Worm (Caenorhabditis elegans) whole organism, young adult: ENCODE measurements around the gene cec-5.
A peak's percentile ranks its signal among the peaks of the same experiment; 100 is the strongest.

Source experiments
- D2030.7 ChIP-seq: fragments of 200-800 bp; sonication (Bioruptor generic); IDR thresholded peaks from 2 replicates; pipeline ENCODE4 v1.3.6; 2022; ENCODE audit warnings: missing genetic modification reagents, missing genetic modification characterization, missing compliant biosample characterization
- F10E7.11 ChIP-seq: sonication (generic microtip); optimal IDR thresholded peaks from 2 replicates; lab custom pipeline; 2017; ENCODE audit warnings: mild to moderate bottlenecking, missing genetic modification characterization, moderate library complexity, missing compliant biosample characterization
- F57C9.4 ChIP-seq: sonication (generic microtip); optimal IDR thresholded peaks from 2 replicates; lab custom pipeline; 2017; ENCODE audit warnings: mild to moderate bottlenecking, missing genetic modification characterization, missing compliant biosample characterization
- K11D2.4 ChIP-seq: fragments of 200-800 bp; sonication (Bioruptor generic); IDR thresholded peaks from 2 replicates; pipeline ENCODE4 v1.3.6; 2022; ENCODE audit warnings: missing genetic modification reagents, missing genetic modification characterization, missing compliant biosample characterization
- Y67H2A.10 ChIP-seq: fragments of 200-800 bp; sonication (Bioruptor generic); conservative IDR thresholded peaks from 2 replicates; pipeline ENCODE4 v1.3.6; 2022; ENCODE audit warnings: missing genetic modification reagents, missing genetic modification characterization, missing compliant biosample characterization
- ZK185.1 ChIP-seq: sonication (generic microtip); optimal IDR thresholded peaks from 2 replicates; lab custom pipeline; 2016; ENCODE audit warnings: mild to moderate bottlenecking, missing genetic modification characterization, missing compliant biosample characterization; ENCODE audit not compliant: poor library complexity, severe bottlenecking
- ama-1 ChIP-seq, 3 experiments: fragments of 150-350 bp in 1 of 3; sonication (generic microtip) in 2 of 3; optimal IDR thresholded peaks; 2 replicates each; lab custom pipeline; 2014 to 2018; ENCODE audit warnings: missing biosample characterization in 2 of 3, missing genetic modification characterization in 2 of 3, missing genetic modification reagents in 2 of 3
- aptf-2 ChIP-seq: fragments of 200-800 bp; sonication (Bioruptor generic); conservative IDR thresholded peaks from 2 replicates; pipeline ENCODE4 v1.3.6; 2022; ENCODE audit warnings: missing genetic modification reagents, missing genetic modification characterization, missing compliant biosample characterization
- ccch-3 ChIP-seq: fragments of 200-800 bp; sonication (Bioruptor generic); optimal IDR thresholded peaks from 2 replicates; lab custom pipeline; 2018; ENCODE audit warnings: mild to moderate bottlenecking, missing genetic modification characterization, missing compliant biosample characterization
- cebp-1 ChIP-seq, 2 experiments: fragments of 200-800 bp in 1 of 2; sonication (Bioruptor generic) in 1 of 2; sonication (generic microtip) in 1 of 2; IDR thresholded peaks in 1 of 2; optimal IDR thresholded peaks in 1 of 2; 2 replicates each; pipeline versions ENCODE4 v1.3.6 to Lab custom; 2017 to 2022; ENCODE audit warnings: missing compliant biosample characterization in 2 of 2, missing genetic modification characterization in 2 of 2, mild to moderate bottlenecking in 1 of 2, missing genetic modification reagents in 1 of 2, moderate library complexity in 1 of 2
- ceh-27 ChIP-seq: fragments of 200-800 bp; sonication (Bioruptor generic); optimal IDR thresholded peaks from 2 replicates; lab custom pipeline; 2018; ENCODE audit warnings: mild to moderate bottlenecking, missing genetic modification characterization, moderate library complexity, missing compliant biosample characterization
- dox-1 ChIP-seq: fragments of 200-800 bp; sonication (Bioruptor generic); IDR thresholded peaks from 2 replicates; pipeline ENCODE4 v1.3.6; 2022; ENCODE audit warnings: missing genetic modification reagents, missing genetic modification characterization, missing compliant biosample characterization
- dpl-1 ChIP-seq: fragments of 150-350 bp; optimal IDR thresholded peaks from 2 replicates; lab custom pipeline; 2014; ENCODE audit warnings: missing biosample characterization, missing genetic modification reagents, missing genetic modification characterization
- egl-18 ChIP-seq: fragments of 200-800 bp; sonication (Bioruptor generic); IDR thresholded peaks from 2 replicates; pipeline ENCODE4 v1.3.6; 2022; ENCODE audit warnings: missing genetic modification reagents, missing genetic modification characterization, missing compliant biosample characterization
- ets-4 ChIP-seq: fragments of 200-800 bp; sonication (Bioruptor generic); optimal IDR thresholded peaks from 2 replicates; lab custom pipeline; 2018; ENCODE audit warnings: mild to moderate bottlenecking, missing genetic modification characterization, missing compliant biosample characterization
- gei-17 ChIP-seq: fragments of 200-800 bp; sonication (Bioruptor generic); optimal IDR thresholded peaks from 2 replicates; lab custom pipeline; 2018; ENCODE audit warnings: mild to moderate bottlenecking, missing genetic modification characterization, missing compliant biosample characterization
- hlh-12 ChIP-seq: sonication (generic microtip); optimal IDR thresholded peaks from 2 replicates; lab custom pipeline; 2016; ENCODE audit warnings: missing genetic modification characterization, missing compliant biosample characterization
- hlh-26 ChIP-seq: fragments of 200-800 bp; sonication (Bioruptor generic); conservative IDR thresholded peaks from 2 replicates; pipeline ENCODE4 v1.3.6; 2022; ENCODE audit warnings: missing genetic modification reagents, missing genetic modification characterization, missing compliant biosample characterization
- hmg-20 ChIP-seq: fragments of 200-800 bp; sonication (Bioruptor generic); IDR thresholded peaks from 2 replicates; pipeline ENCODE4 v1.3.6; 2022; ENCODE audit warnings: missing genetic modification reagents, missing genetic modification characterization, missing compliant biosample characterization
- hrde-1 ChIP-seq: sonication (generic microtip); optimal IDR thresholded peaks from 2 replicates; lab custom pipeline; 2016; ENCODE audit warnings: missing genetic modification characterization, mild to moderate bottlenecking, missing compliant biosample characterization, moderate library complexity, missing genotype, missing genetic modification reagents, borderline replicate concordance
- hsf-1 ChIP-seq: fragments of 200-800 bp; sonication (Bioruptor generic); IDR thresholded peaks from 2 replicates; pipeline ENCODE4 v1.3.6; 2022; ENCODE audit warnings: missing genetic modification reagents, missing genetic modification characterization, missing compliant biosample characterization
- lag-1 ChIP-seq: fragments of 200-800 bp; sonication (Bioruptor generic); IDR thresholded peaks from 2 replicates; pipeline ENCODE4 v1.3.6; 2022; ENCODE audit warnings: missing genetic modification reagents, missing genetic modification characterization, missing compliant biosample characterization
- let-526 ChIP-seq: fragments of 200-800 bp; sonication (Bioruptor generic); IDR thresholded peaks from 2 replicates; pipeline ENCODE4 v1.3.6; 2022; ENCODE audit warnings: missing genetic modification reagents, missing genetic modification characterization, missing compliant biosample characterization
- lin-26 ChIP-seq: fragments of 200-800 bp; sonication (Bioruptor generic); IDR thresholded peaks from 2 replicates; pipeline ENCODE4 v1.3.6; 2022; ENCODE audit warnings: missing genetic modification reagents, missing genetic modification characterization, missing compliant biosample characterization
- lin-35 ChIP-seq, 3 experiments: fragments of 150-350 bp in 2 of 3; sonication (generic microtip) in 1 of 3; optimal IDR thresholded peaks; 2 replicates each; lab custom pipeline; 2014 to 2018; ENCODE audit warnings: missing biosample characterization in 3 of 3, missing genetic modification characterization in 3 of 3, missing genetic modification reagents in 3 of 3
- lin-54 ChIP-seq: fragments of 200-800 bp; sonication (Bioruptor generic); optimal IDR thresholded peaks from 2 replicates; lab custom pipeline; 2018; ENCODE audit warnings: mild to moderate bottlenecking, missing genetic modification characterization, missing compliant biosample characterization
- lir-1 ChIP-seq: fragments of 200-800 bp; sonication (Bioruptor generic); conservative IDR thresholded peaks from 2 replicates; pipeline ENCODE4 v1.3.6; 2022; ENCODE audit warnings: missing genetic modification reagents, missing genetic modification characterization, missing compliant biosample characterization
- lsl-1 ChIP-seq: fragments of 200-800 bp; sonication (Bioruptor generic); optimal IDR thresholded peaks from 2 replicates; lab custom pipeline; 2018; ENCODE audit warnings: mild to moderate bottlenecking, missing genetic modification characterization, moderate library complexity, missing compliant biosample characterization
- madf-3 ChIP-seq: fragments of 200-800 bp; sonication (Bioruptor generic); IDR thresholded peaks from 2 replicates; pipeline ENCODE4 v1.3.6; 2022; ENCODE audit warnings: missing genetic modification reagents, missing genetic modification characterization, missing compliant biosample characterization
- mcd-1 ChIP-seq: fragments of 200-800 bp; sonication (Bioruptor generic); IDR thresholded peaks from 2 replicates; pipeline ENCODE4 v1.3.6; 2022; ENCODE audit warnings: missing genetic modification reagents, missing genetic modification characterization, missing compliant biosample characterization
- mel-28 ChIP-seq: sonication (generic microtip); optimal IDR thresholded peaks from 2 replicates; lab custom pipeline; 2016; ENCODE audit warnings: borderline replicate concordance, mild to moderate bottlenecking, missing genetic modification characterization, missing compliant biosample characterization
- nfya-1 ChIP-seq: sonication (generic microtip); optimal IDR thresholded peaks from 2 replicates; lab custom pipeline; 2017; ENCODE audit warnings: antibody characterized with exemption, missing compliant biosample characterization, missing genetic modification characterization, borderline replicate concordance; ENCODE audit not compliant: insufficient read depth
- nhr-120 ChIP-seq: fragments of 200-800 bp; sonication (Bioruptor generic); IDR thresholded peaks from 2 replicates; pipeline ENCODE4 v1.3.6; 2022; ENCODE audit warnings: missing genetic modification characterization, missing compliant biosample characterization
- nhr-27 ChIP-seq: fragments of 200-800 bp; sonication (Bioruptor generic); optimal IDR thresholded peaks from 2 replicates; lab custom pipeline; 2018; ENCODE audit warnings: mild to moderate bottlenecking, missing genetic modification characterization, moderate library complexity, missing compliant biosample characterization
- nhr-80 ChIP-seq: sonication (generic microtip); optimal IDR thresholded peaks from 2 replicates; lab custom pipeline; 2016; ENCODE audit warnings: missing genetic modification characterization, missing compliant biosample characterization
- pbrm-1 ChIP-seq: fragments of 200-800 bp; sonication (Bioruptor generic); IDR thresholded peaks from 2 replicates; pipeline ENCODE4 v1.3.6; 2022; ENCODE audit warnings: missing genetic modification reagents, missing genetic modification characterization, missing compliant biosample characterization
- rec-8 ChIP-seq, 2 experiments: sonication (generic microtip); optimal IDR thresholded peaks; 2 replicates each; lab custom pipeline; 2016; ENCODE audit warnings: mild to moderate bottlenecking in 2 of 2, missing genetic modification characterization in 2 of 2, missing genetic modification reagents in 2 of 2, missing genotype in 2 of 2, missing biosample characterization in 1 of 2, missing compliant biosample characterization in 1 of 2, moderate library complexity in 1 of 2
- repo-1 ChIP-seq: sonication (generic microtip); optimal IDR thresholded peaks from 2 replicates; lab custom pipeline; 2017; ENCODE audit warnings: mild to moderate bottlenecking, missing genetic modification characterization, missing compliant biosample characterization
- sdz-38 ChIP-seq: sonication (generic microtip); optimal IDR thresholded peaks from 2 replicates; lab custom pipeline; 2016; ENCODE audit warnings: missing genotype, missing genetic modification characterization, missing compliant biosample characterization
- snpc-1.3 ChIP-seq: sonication (generic microtip); optimal IDR thresholded peaks from 2 replicates; lab custom pipeline; 2017; ENCODE audit warnings: missing genetic modification characterization, mild to moderate bottlenecking, missing compliant biosample characterization, antibody characterized with exemption, moderate library complexity, missing genotype, missing genetic modification reagents; ENCODE audit not compliant: insufficient read depth
- somi-1 ChIP-seq: fragments of 200-800 bp; sonication (Bioruptor generic); optimal IDR thresholded peaks from 2 replicates; lab custom pipeline; 2018; ENCODE audit warnings: mild to moderate bottlenecking, missing genetic modification characterization, missing compliant biosample characterization
- tbp1 ChIP-seq: fragments of 200-800 bp; sonication (Bioruptor generic); optimal IDR thresholded peaks from 2 replicates; lab custom pipeline; 2018; ENCODE audit warnings: mild to moderate bottlenecking, missing genetic modification characterization, missing compliant biosample characterization
- tlf-1 ChIP-seq: fragments of 200-800 bp; sonication (Bioruptor generic); optimal IDR thresholded peaks from 2 replicates; lab custom pipeline; 2018; ENCODE audit warnings: mild to moderate bottlenecking, missing genetic modification characterization, missing compliant biosample characterization
- unc-130 ChIP-seq: sonication (generic microtip); optimal IDR thresholded peaks from 2 replicates; lab custom pipeline; 2016; ENCODE audit warnings: missing genetic modification reagents, missing genetic modification characterization, missing compliant biosample characterization
- zfh-2 ChIP-seq: fragments of 200-800 bp; sonication (Bioruptor generic); conservative IDR thresholded peaks from 2 replicates; pipeline ENCODE4 v1.3.6; 2022; ENCODE audit warnings: missing genetic modification reagents, missing genetic modification characterization, missing compliant biosample characterization
- ztf-18 ChIP-seq: sonication (generic microtip); optimal IDR thresholded peaks from 2 replicates; lab custom pipeline; 2016; ENCODE audit warnings: missing genotype, mild to moderate bottlenecking, missing genetic modification characterization, missing compliant biosample characterization
- ztf-3 ChIP-seq: fragments of 200-800 bp; sonication (Bioruptor generic); optimal IDR thresholded peaks from 2 replicates; lab custom pipeline; 2018; ENCODE audit warnings: mild to moderate bottlenecking, missing genetic modification characterization, missing compliant biosample characterization

cec-5 gene

ce11 chrIV:7549844-7550243 is 30.1 kb downstream of the cec-5 start (continued):
- TF ChIP-seq aptf-2, result no peak
- TF ChIP-seq lag-1, result no peak
- TF ChIP-seq F10E7.11 (tag; lab: Kevin White, UChicago), result no peak
- no peak for TF ChIP-seq Y67H2A.10 (GFP tag; lab: Robert Waterston, UW)
- no peak for TF ChIP-seq hmg-20 (GFP tag; lab: Robert Waterston, UW)
- TF ChIP-seq let-526, result peak; percentile 64; the same call in 1 of the 2 replicates
- peak; percentile 55 for TF ChIP-seq ztf-18 (tag; lab: Kevin White, UChicago)
- TF ChIP-seq dox-1 (GFP tag; lab: Robert Waterston, UW), result peak; percentile 66
- no peak for TF ChIP-seq hlh-26 (GFP tag; lab: Robert Waterston, UW)
- TF ChIP-seq unc-130, result no peak
- TF ChIP-seq repo-1 (tag; lab: Kevin White, UChicago), result no peak
- peak; percentile 96 for TF ChIP-seq nhr-80 (tag; lab: Kevin White, UChicago)
- TF ChIP-seq egl-18 (GFP tag; lab: Robert Waterston, UW), result no peak
- no peak for TF ChIP-seq sdz-38 (tag; lab: Kevin White, UChicago)
- TF ChIP-seq D2030.7, result no peak
- TF ChIP-seq nhr-120, result 0 out of 2 replicates have a peak, but pooled peaks have one; percentile 32
- peak; percentile 33; the same call in 1 of the 2 replicates for TF ChIP-seq cebp-1 (GFP tag; IDR thresholded peaks at IDR 0.05; lab: Robert Waterston, UW)
- peak; percentile 16 for TF ChIP-seq cebp-1 (tag; optimal IDR thresholded peaks at IDR 0.05; lab: Kevin White, UChicago)
- TF ChIP-seq gei-17 (GFP tag; lab: Kevin White, UChicago), result no peak
- peak; percentile 57 for TF ChIP-seq mcd-1 (GFP tag; lab: Robert Waterston, UW)
- TF ChIP-seq mel-28 (tag; lab: Kevin White, UChicago), result no peak
- TF ChIP-seq madf-3 (GFP tag; lab: Robert Waterston, UW), result no peak
- no peak for TF ChIP-seq pbrm-1 (GFP tag; lab: Robert Waterston, UW)
- TF ChIP-seq ceh-27 (GFP tag; lab: Kevin White, UChicago), result peak; percentile 71
- TF ChIP-seq snpc-1.3 (tag; lab: Kevin White, UChicago), result no peak
- no peak for TF ChIP-seq ZK185.1 (tag; lab: Kevin White, UChicago)
- TF ChIP-seq nhr-27 (tag; lab: Kevin White, UChicago), result no peak
- TF ChIP-seq somi-1 (GFP tag; lab: Kevin White, UChicago), result no peak
- TF ChIP-seq lsl-1 (GFP tag; lab: Kevin White, UChicago), result no peak
- TF ChIP-seq lin-54, result peak; percentile 36
- TF ChIP-seq zfh-2 (GFP tag; lab: Robert Waterston, UW), result peak; percentile 68; the same call in 1 of the 2 replicates
- peak; percentile 12 for TF ChIP-seq tbp1
- no peak for TF ChIP-seq F57C9.4 (tag; lab: Kevin White, UChicago)
- no peak for TF ChIP-seq tlf-1 (GFP tag; lab: Kevin White, UChicago)
- TF ChIP-seq hsf-1 (GFP tag; lab: Robert Waterston, UW), result no peak
- TF ChIP-seq ztf-3, result no peak
- TF ChIP-seq lir-1 (GFP tag; lab: Robert Waterston, UW), result no peak
- TF ChIP-seq dpl-1 (GFP tag; lab: Kevin White, UChicago), result no peak
- no peak for TF ChIP-seq hlh-12 (tag; lab: Kevin White, UChicago)
- no peak for TF ChIP-seq hrde-1 (tag; lab: Kevin White, UChicago)
- TF ChIP-seq nfya-1 (tag; lab: Kevin White, UChicago), result no peak
- TF ChIP-seq K11D2.4 (GFP tag; lab: Robert Waterston, UW), result no peak
- no peak for TF ChIP-seq ccch-3
- peak; percentile 86 for TF ChIP-seq ets-4
- peak; percentile 43 for TF ChIP-seq lin-26 (GFP tag; lab: Robert Waterston, UW)
- no peak for TF ChIP-seq rec-8 (tag; optimal IDR thresholded peaks at IDR 0.05; lab: Kevin White, UChicago)
- no peak for TF ChIP-seq lin-35 (GFP tag; optimal IDR thresholded peaks at IDR 0.05; lab: Kevin White, UChicago)
- no peak for TF ChIP-seq ama-1 (optimal IDR thresholded peaks at IDR 0.05; lab: Kevin White, UChicago)
- TF ChIP-seq ama-1 (GFP tag; optimal IDR thresholded peaks at IDR 0.05; lab: Kevin White, UChicago), result no peak
